Worm (Caenorhabditis elegans): ENCODE results near the gene spe-39.

The spe-39 gene

DNA sequence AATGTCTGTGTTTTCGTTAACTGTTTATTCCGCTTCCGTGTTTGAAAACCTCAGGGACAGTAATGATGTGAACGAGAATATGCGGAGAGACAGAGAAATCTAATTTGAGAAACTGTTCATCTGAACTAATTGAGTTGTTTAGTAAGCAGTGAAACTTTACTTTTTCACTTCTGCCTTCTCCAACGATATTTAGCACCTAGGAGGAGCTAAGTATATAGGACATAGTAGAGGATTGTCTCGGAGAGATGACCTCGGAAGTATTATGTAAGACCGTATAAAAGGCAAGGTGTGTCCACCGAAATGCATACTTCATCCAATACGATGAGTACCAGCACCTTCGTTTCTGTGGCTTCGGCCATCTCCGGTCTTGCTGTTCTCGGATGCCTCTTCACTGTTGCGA is 44.2 kb downstream of the spe-39 start, which contains the start of gene col-141:
Gene col-141, plus strand, starts transcription at position 301 of the 400 bp plus-strand sequence.
- TF ChIP-seq flt-1 (GFP tag; IDR thresholded peaks at IDR 0.05): no peak
- no peak for TF ChIP-seq med-1 (GFP tag; optimal IDR thresholded peaks at IDR 0.05; ENCODE audit: insufficient read depth)
- no peak for TF ChIP-seq ztf-29 (GFP tag; IDR thresholded peaks at IDR 0.05)
- no peak for TF ChIP-seq T22C8.4 (GFP tag; IDR thresholded peaks at IDR 0.05)
- no peak for TF ChIP-seq cog-1 (tag; optimal IDR thresholded peaks at IDR 0.05)
- TF ChIP-seq tab-1 (GFP tag; IDR thresholded peaks at IDR 0.05): no peak
- TF ChIP-seq ztf-23 (GFP tag; IDR thresholded peaks at IDR 0.05): no peak
- TF ChIP-seq klf-2 (GFP tag; conservative IDR thresholded peaks at IDR 0.05): no peak
- TF ChIP-seq ref-1 (GFP tag; conservative IDR thresholded peaks at IDR 0.05): no peak

DNA sequence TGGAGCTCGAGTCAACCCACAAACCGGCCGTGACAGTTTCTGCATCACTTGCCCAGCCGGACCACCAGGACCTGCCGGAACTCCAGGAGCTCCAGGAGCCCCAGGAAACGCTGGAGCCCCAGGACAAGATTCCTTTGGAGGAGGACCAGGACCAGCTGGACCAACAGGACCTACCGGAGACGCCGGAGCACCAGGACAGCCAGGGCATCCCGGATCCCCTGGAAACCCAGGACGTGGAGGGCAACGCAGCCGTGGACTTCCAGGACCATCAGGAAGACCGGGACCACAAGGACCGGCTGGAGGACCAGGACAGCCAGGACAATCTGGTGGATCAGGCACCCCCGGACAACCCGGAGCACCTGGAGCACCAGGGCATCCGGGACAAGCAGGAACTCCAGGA is 44.8 kb downstream of the spe-39 start:
- no peak for TF ChIP-seq klf-2 (GFP tag; conservative IDR thresholded peaks at IDR 0.05)
- TF ChIP-seq ztf-23 (GFP tag; IDR thresholded peaks at IDR 0.05): no peak
- TF ChIP-seq cog-1 (tag; optimal IDR thresholded peaks at IDR 0.05): no peak
- no peak for TF ChIP-seq tab-1 (GFP tag; IDR thresholded peaks at IDR 0.05)
- TF ChIP-seq med-1 (GFP tag; optimal IDR thresholded peaks at IDR 0.05; ENCODE audit: insufficient read depth): no peak
- TF ChIP-seq flt-1 (GFP tag; IDR thresholded peaks at IDR 0.05): no peak
- no peak for TF ChIP-seq ref-1 (GFP tag; conservative IDR thresholded peaks at IDR 0.05)
- TF ChIP-seq ztf-29 (GFP tag; IDR thresholded peaks at IDR 0.05): no peak
- TF ChIP-seq T22C8.4 (GFP tag; IDR thresholded peaks at IDR 0.05): no peak

DNA sequence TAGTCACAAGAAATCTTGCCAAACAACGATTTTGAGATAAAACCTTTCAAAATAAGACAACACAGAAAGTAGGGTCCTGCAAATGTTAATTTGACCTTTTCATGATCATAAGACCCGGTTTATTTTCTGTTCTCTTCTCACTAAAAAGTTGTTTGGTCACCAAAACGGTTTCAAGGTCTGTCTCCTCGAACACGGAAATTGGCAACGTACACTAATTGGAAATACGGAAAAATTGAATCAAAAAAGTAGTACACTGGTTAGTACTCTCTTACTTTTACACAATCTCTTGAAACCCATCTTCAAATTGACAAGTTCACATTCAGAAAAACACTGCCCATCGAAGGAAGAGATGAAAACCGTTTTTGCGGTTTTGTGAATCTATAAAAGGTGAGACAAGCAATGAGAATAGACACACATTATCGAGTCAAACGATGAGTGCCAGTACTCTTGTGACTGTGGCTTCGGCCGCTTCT is 45.5 kb downstream of the spe-39 start, which contains the start of gene col-142:
Gene col-142, plus strand, starts transcription at position 423 of the 473 bp plus-strand sequence.
- TF ChIP-seq T22C8.4 (GFP tag; IDR thresholded peaks at IDR 0.05) (no peak), cog-1 (tag; optimal IDR thresholded peaks at IDR 0.05) (no peak), ztf-29 (GFP tag; IDR thresholded peaks at IDR 0.05) (no peak), klf-2 (GFP tag; conservative IDR thresholded peaks at IDR 0.05) (no peak), tab-1 (GFP tag; IDR thresholded peaks at IDR 0.05) (no peak), ref-1 (GFP tag; conservative IDR thresholded peaks at IDR 0.05) (no peak), med-1 (GFP tag; optimal IDR thresholded peaks at IDR 0.05; ENCODE audit: insufficient read depth) (no peak), ztf-23 (GFP tag; IDR thresholded peaks at IDR 0.05) (no peak), flt-1 (GFP tag; IDR thresholded peaks at IDR 0.05) (no peak)

DNA sequence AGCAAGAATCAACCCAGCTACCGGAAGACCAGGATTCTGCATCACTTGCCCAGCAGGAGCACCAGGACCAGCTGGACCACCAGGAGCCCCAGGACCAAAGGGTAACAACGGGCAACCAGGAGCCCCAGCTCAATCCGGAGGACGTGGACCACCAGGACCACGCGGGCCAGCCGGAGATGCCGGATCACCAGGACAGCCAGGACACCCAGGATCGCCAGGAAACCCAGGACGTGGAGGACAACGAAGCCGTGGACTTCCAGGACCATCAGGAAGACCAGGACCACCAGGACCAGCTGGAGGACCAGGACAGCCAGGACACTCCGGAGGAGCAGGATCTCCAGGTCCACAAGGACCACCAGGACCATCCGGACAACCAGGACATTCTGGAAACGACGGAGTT is 46.3 kb downstream of the spe-39 start:
- TF ChIP-seq ztf-29 (GFP tag; IDR thresholded peaks at IDR 0.05) (no peak), ref-1 (GFP tag; conservative IDR thresholded peaks at IDR 0.05) (no peak), klf-2 (GFP tag; conservative IDR thresholded peaks at IDR 0.05) (no peak), ztf-23 (GFP tag; IDR thresholded peaks at IDR 0.05) (no peak), T22C8.4 (GFP tag; IDR thresholded peaks at IDR 0.05) (no peak), med-1 (GFP tag; optimal IDR thresholded peaks at IDR 0.05; ENCODE audit: insufficient read depth) (no peak), cog-1 (tag; optimal IDR thresholded peaks at IDR 0.05) (no peak), flt-1 (GFP tag; IDR thresholded peaks at IDR 0.05) (no peak), tab-1 (GFP tag; IDR thresholded peaks at IDR 0.05) (no peak)

DNA sequence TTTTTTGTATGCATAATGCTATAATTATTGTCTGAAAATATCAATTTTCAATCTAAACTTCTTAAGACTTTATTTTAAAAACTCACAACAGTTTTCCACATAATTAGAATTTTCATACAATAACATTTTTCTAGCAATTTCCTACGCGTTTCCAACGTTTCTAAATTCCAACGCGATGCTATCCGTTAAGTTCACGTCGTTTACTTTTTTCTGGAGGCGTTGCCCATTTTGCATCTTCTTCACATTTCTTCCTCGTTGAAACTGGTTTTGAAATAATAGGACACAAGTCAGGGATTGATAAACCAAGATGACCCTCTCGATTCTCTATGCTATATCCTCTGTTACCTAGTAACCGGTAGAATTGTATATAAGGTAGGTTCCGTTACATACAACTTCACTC is 50.0 kb downstream of the spe-39 start, which contains the start of the genes T15B7.14 and col-143:
Gene T15B7.14, minus strand, starts transcription at position 101 of the 400 bp plus-strand sequence.
Gene col-143, plus strand, starts transcription at position 394 of the 400 bp plus-strand sequence.
- no peak for TF ChIP-seq ztf-23 (GFP tag; IDR thresholded peaks at IDR 0.05)
- no peak for TF ChIP-seq tab-1 (GFP tag; IDR thresholded peaks at IDR 0.05)
- TF ChIP-seq T22C8.4 (GFP tag; IDR thresholded peaks at IDR 0.05): no peak
- no peak for TF ChIP-seq ref-1 (GFP tag; conservative IDR thresholded peaks at IDR 0.05)
- no peak for TF ChIP-seq klf-2 (GFP tag; conservative IDR thresholded peaks at IDR 0.05)
- TF ChIP-seq cog-1 (tag; optimal IDR thresholded peaks at IDR 0.05): no peak
- TF ChIP-seq med-1 (GFP tag; optimal IDR thresholded peaks at IDR 0.05; ENCODE audit: insufficient read depth): no peak
- TF ChIP-seq ztf-29 (GFP tag; IDR thresholded peaks at IDR 0.05): no peak
- TF ChIP-seq flt-1 (GFP tag; IDR thresholded peaks at IDR 0.05): no peak

DNA sequence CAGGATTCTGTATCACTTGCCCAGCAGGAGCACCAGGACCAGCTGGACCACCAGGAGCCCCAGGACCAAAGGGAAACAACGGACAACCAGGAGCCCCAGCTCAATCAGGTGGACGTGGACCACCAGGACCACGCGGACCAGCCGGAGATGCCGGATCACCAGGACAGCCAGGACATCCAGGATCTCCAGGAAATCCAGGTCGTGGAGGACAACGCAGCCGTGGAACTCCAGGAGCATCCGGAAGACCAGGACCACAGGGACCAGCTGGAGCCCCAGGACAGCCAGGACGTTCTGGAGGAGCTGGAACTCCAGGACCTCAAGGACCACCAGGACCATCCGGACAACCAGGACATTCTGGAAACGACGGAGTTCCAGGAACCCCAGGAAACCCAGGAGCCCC is 50.8 kb downstream of the spe-39 start:
- TF ChIP-seq flt-1 (GFP tag; IDR thresholded peaks at IDR 0.05): no peak
